Worm (Caenorhabditis elegans): ENCODE measurements around the gene F54H5.14.

Gene F54H5.14

DNA sequence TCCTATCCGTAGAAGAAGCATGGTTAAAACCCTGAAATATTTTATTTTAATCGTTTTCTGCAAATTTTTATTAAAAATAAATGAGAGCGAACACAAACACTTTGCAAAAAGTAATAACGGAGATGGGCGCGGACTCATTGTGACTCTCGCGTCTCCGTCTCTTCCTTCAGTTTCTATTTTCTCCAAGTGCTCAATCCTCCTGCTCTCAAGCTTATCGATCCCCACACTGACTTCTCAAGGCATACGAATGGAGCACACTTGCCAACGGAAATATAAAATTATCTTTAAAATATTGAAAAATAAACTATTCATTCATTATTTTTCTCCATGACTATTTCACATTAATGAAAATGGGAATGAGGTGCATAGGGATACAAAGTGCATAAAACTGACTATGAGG lies 27.2 kb downstream of the F54H5.14 start, which contains the start of gene dnj-8:
dnj-8 (minus strand) TSS at position 31 of the 400 bp plus-strand sequence.
- peak; percentile 60 for TF ChIP-seq C34F6.9 (tag; optimal IDR thresholded peaks at IDR 0.05)
- no peak for TF ChIP-seq ztf-4 (tag; optimal IDR thresholded peaks at IDR 0.05)
- no peak for TF ChIP-seq ceh-82 (tag; optimal IDR thresholded peaks at IDR 0.05)
- peak; percentile 54 for TF ChIP-seq unc-55 (GFP tag; optimal IDR thresholded peaks at IDR 0.05)
- TF ChIP-seq unc-62 (GFP tag; optimal IDR thresholded peaks at IDR 0.05), result no peak
- no peak for TF ChIP-seq crh-2 (tag; optimal IDR thresholded peaks at IDR 0.05)
- peak in 1 of 2 experiments; percentile 6 for TF ChIP-seq lsy-2 (tag; optimal IDR thresholded peaks at IDR 0.05)

DNA sequence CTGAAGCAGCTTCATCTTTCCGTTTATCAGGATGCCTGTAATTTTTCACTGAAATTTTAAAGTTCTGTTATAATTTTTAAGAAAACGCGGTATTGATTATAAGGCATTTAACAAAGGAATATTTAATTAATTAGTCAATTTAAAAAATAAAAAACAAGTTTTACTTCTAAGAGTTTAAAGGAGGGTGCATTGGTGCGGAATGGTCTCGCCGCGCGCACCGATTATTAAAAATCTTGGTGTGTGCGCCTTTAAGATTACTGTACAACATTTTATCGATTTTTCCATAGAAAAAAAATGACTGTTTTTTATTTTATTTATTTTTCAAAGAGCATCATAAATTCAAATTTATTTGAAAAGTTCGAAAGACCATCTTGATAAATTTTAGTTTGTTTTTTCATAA lies 27.7 kb downstream of the F54H5.14 start:
- TF ChIP-seq ZK546.5 (tag; optimal IDR thresholded peaks at IDR 0.05), result no peak
- no peak for TF ChIP-seq snpc-4 (tag; optimal IDR thresholded peaks at IDR 0.05)
- no peak for TF ChIP-seq blmp-1 (tag; optimal IDR thresholded peaks at IDR 0.05; ENCODE audit: insufficient read depth)
- no peak for TF ChIP-seq gmeb-1 (tag; optimal IDR thresholded peaks at IDR 0.05)
- TF ChIP-seq elt-1 (tag; optimal IDR thresholded peaks at IDR 0.05), result no peak
- TF ChIP-seq peb-1 (tag; optimal IDR thresholded peaks at IDR 0.05), result no peak
- TF ChIP-seq C34F6.9 (tag; optimal IDR thresholded peaks at IDR 0.05), result no peak
- no peak for TF ChIP-seq unc-62 (GFP tag; optimal IDR thresholded peaks at IDR 0.05)
- TF ChIP-seq ceh-16 (tag; optimal IDR thresholded peaks at IDR 0.05), result no peak
- TF ChIP-seq mbf-1 (tag; optimal IDR thresholded peaks at IDR 0.05), result no peak
- no peak for TF ChIP-seq ztf-1 (GFP tag; conservative IDR thresholded peaks at IDR 0.05)
- no peak for TF ChIP-seq aly-2 (tag; optimal IDR thresholded peaks at IDR 0.05)
- TF ChIP-seq nhr-77 (tag; optimal IDR thresholded peaks at IDR 0.05), result no peak
- TF ChIP-seq nhr-25 (tag; optimal IDR thresholded peaks at IDR 0.05), result no peak
- no peak for TF ChIP-seq ceh-82 (tag; optimal IDR thresholded peaks at IDR 0.05)
- TF ChIP-seq Y55F3AM.14 (GFP tag; optimal IDR thresholded peaks at IDR 0.05), result no peak
- no peak for TF ChIP-seq mdl-1 (tag; optimal IDR thresholded peaks at IDR 0.05)
- TF ChIP-seq sma-9 (GFP tag; optimal IDR thresholded peaks at IDR 0.05), result no peak
- no peak for TF ChIP-seq sma-9 (tag; optimal IDR thresholded peaks at IDR 0.05)
- no peak for TF ChIP-seq sem-4 (tag; optimal IDR thresholded peaks at IDR 0.05)

ce11 chrII:6594151-6594550 lies 31.1 kb downstream of the F54H5.14 start, which contains the start of gene aipr-1:
aipr-1 (minus strand) TSS chrII:6594251.
- TF ChIP-seq C34F6.9 (tag; optimal IDR thresholded peaks at IDR 0.05), result no peak
- TF ChIP-seq lsy-2 (tag; optimal IDR thresholded peaks at IDR 0.05), result no peak
- no peak for TF ChIP-seq gmeb-1 (tag; optimal IDR thresholded peaks at IDR 0.05)
- TF ChIP-seq aly-2 (tag; optimal IDR thresholded peaks at IDR 0.05), result no peak
- TF ChIP-seq fos-1 (tag; optimal IDR thresholded peaks at IDR 0.05), result no peak
- no peak for TF ChIP-seq mab-5 (tag; optimal IDR thresholded peaks at IDR 0.05)
- TF ChIP-seq nhr-10 (tag; optimal IDR thresholded peaks at IDR 0.05), result no peak
- TF ChIP-seq nhr-6 (tag; optimal IDR thresholded peaks at IDR 0.05), result no peak

DNA sequence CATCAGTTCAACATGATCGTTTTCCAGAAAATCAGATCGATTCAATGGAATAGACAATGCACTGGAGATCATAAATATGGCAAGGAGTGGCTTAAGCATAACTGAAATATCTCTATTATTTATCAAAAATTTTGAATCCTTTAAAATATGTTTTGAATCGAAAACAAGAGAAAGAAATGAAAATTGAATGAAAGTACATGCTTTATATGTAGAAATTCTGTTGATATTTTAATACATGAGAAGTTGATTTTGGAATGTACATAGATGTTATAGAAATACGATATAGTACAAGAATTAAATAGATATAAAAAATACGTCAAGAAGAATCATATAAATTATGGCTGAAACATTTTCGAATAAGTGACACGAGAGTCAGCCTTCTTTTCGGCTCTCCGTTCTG lies 33.0 kb downstream of the F54H5.14 start, which contains the start of gene C56C10.9:
C56C10.9 (minus strand) TSS at position 101 of the 400 bp plus-strand sequence.
- TF ChIP-seq elt-3 (tag; optimal IDR thresholded peaks at IDR 0.05) (no peak), unc-39 (tag; optimal IDR thresholded peaks at IDR 0.05) (no peak), dmd-4 (tag; optimal IDR thresholded peaks at IDR 0.05) (no peak), unc-55 (GFP tag; optimal IDR thresholded peaks at IDR 0.05) (no peak), egl-27 (tag; optimal IDR thresholded peaks at IDR 0.05) (no peak), crh-2 (tag; optimal IDR thresholded peaks at IDR 0.05) (no peak), peb-1 (tag; optimal IDR thresholded peaks at IDR 0.05) (no peak), ceh-16 (tag; optimal IDR thresholded peaks at IDR 0.05) (no peak), lin-13 (GFP tag; optimal IDR thresholded peaks at IDR 0.05) (no peak), ceh-82 (tag; optimal IDR thresholded peaks at IDR 0.05) (no peak), mdl-1 (tag; optimal IDR thresholded peaks at IDR 0.05) (no peak), elt-1 (tag; optimal IDR thresholded peaks at IDR 0.05) (no peak), fos-1 (tag; optimal IDR thresholded peaks at IDR 0.05) (no peak), alr-1 (tag; optimal IDR thresholded peaks at IDR 0.05) (no peak), gmeb-1 (tag; optimal IDR thresholded peaks at IDR 0.05) (no peak), nhr-21 (tag; optimal IDR thresholded peaks at IDR 0.05) (no peak), nhr-77 (tag; optimal IDR thresholded peaks at IDR 0.05) (no peak)

- TF ChIP-seq ceh-16 (tag; optimal IDR thresholded peaks at IDR 0.05) (no peak), snpc-4 (tag; optimal IDR thresholded peaks at IDR 0.05) (no peak), gmeb-1 (tag; optimal IDR thresholded peaks at IDR 0.05) (no peak), zag-1 (tag; optimal IDR thresholded peaks at IDR 0.05) (no peak), fos-1 (tag; optimal IDR thresholded peaks at IDR 0.05) (no peak), crh-2 (tag; optimal IDR thresholded peaks at IDR 0.05) (no peak), sma-9 (GFP tag; optimal IDR thresholded peaks at IDR 0.05) (no peak), sma-9 (tag; optimal IDR thresholded peaks at IDR 0.05) (no peak), nhr-25 (tag; optimal IDR thresholded peaks at IDR 0.05) (no peak), nhr-237 (tag; optimal IDR thresholded peaks at IDR 0.05) (no peak), mab-5 (tag; optimal IDR thresholded peaks at IDR 0.05) (no peak), lin-11 (tag; optimal IDR thresholded peaks at IDR 0.05) (no peak), nhr-10 (tag; optimal IDR thresholded peaks at IDR 0.05) (no peak), nhr-77 (tag; optimal IDR thresholded peaks at IDR 0.05) (no peak), lin-13 (GFP tag; optimal IDR thresholded peaks at IDR 0.05) (no peak), C34F6.9 (tag; optimal IDR thresholded peaks at IDR 0.05) (no peak), ZK546.5 (tag; optimal IDR thresholded peaks at IDR 0.05) (no peak), sem-4 (tag; optimal IDR thresholded peaks at IDR 0.05) (no peak), lin-39 (tag; optimal IDR thresholded peaks at IDR 0.05) (no peak), nhr-11 (tag; optimal IDR thresholded peaks at IDR 0.05) (no peak), egl-27 (tag; optimal IDR thresholded peaks at IDR 0.05) (no peak)
These were observed 34.2 kb downstream of the F54H5.14 start for ce11 chrII:6591000-6591399.

Data from whole organism, L2 larva.